Worm (Caenorhabditis elegans) whole organism, young adult: ENCODE results near the gene F17H10.2.

Experiments
- dpff-1 ChIP-seq: sonication (generic microtip); optimal IDR thresholded peaks from 2 replicates; lab custom pipeline; 2017; ENCODE audit warnings: mild to moderate bottlenecking, missing genetic modification characterization, missing compliant biosample characterization
- efl-1 ChIP-seq: fragments of 150-350 bp; optimal IDR thresholded peaks from 2 replicates; lab custom pipeline; 2014; ENCODE audit warnings: missing biosample characterization, missing genetic modification reagents, missing genetic modification characterization
- zim-3 ChIP-seq: sonication (generic microtip); optimal IDR thresholded peaks from 2 replicates; lab custom pipeline; 2017; ENCODE audit warnings: mild to moderate bottlenecking, missing genetic modification characterization, moderate library complexity, missing compliant biosample characterization

ce11 chrX:13100410-13100809, 13.2 kb upstream of the F17H10.2 start, which contains the start of gene R03G8.6:
- no peak for TF ChIP-seq efl-1 (GFP tag; lab: Kevin White, UChicago)
- TF ChIP-seq dpff-1 (tag; lab: Kevin White, UChicago), result no peak
- no peak for TF ChIP-seq zim-3
